Worm (Caenorhabditis elegans): ENCODE results near the gene cdh-12.

The cdh-12 gene

ce11 chrIII:1205421-1205820, 53.6 kb downstream of the cdh-12 start:
- TF ChIP-seq hlh-1 (tag; optimal IDR thresholded peaks at IDR 0.05): no peak
- no peak for TF ChIP-seq ham-2 (GFP tag; optimal IDR thresholded peaks at IDR 0.05)
- no peak for TF ChIP-seq unc-120 (tag; optimal IDR thresholded peaks at IDR 0.05; ENCODE audit: poor library complexity, severe bottlenecking)

- TF ChIP-seq ces-1 (GFP tag; optimal IDR thresholded peaks at IDR 0.05): no peak
- TF ChIP-seq lsy-2 (tag; optimal IDR thresholded peaks at IDR 0.05): no peak
- TF ChIP-seq ceh-83 (GFP tag; optimal IDR thresholded peaks at IDR 0.05): no peak
- no peak for TF ChIP-seq nhr-28 (tag; optimal IDR thresholded peaks at IDR 0.05)
- TF ChIP-seq ztf-11 (tag; optimal IDR thresholded peaks at IDR 0.05): no peak
- TF ChIP-seq hlh-1 (tag; optimal IDR thresholded peaks at IDR 0.05): no peak
- TF ChIP-seq lin-32 (GFP tag; optimal IDR thresholded peaks at IDR 0.05): no peak
Observed at ce11 chrIII:1206331-1206730, 54.5 kb downstream of the cdh-12 start.

ce11 chrIII:1207027-1207426, 55.2 kb downstream of the cdh-12 start:
- no peak for TF ChIP-seq ceh-43 (GFP tag; optimal IDR thresholded peaks at IDR 0.05)
- TF ChIP-seq snpc-4 (tag; optimal IDR thresholded peaks at IDR 0.05): no peak
- TF ChIP-seq elt-1 (tag; optimal IDR thresholded peaks at IDR 0.05; ENCODE audit: borderline replicate concordance, insufficient read depth): no peak
- no peak for TF ChIP-seq tbx-8 (GFP tag; optimal IDR thresholded peaks at IDR 0.05)
- no peak for TF ChIP-seq nhr-12 (tag; optimal IDR thresholded peaks at IDR 0.05)
- no peak for TF ChIP-seq sptf-1 (tag; optimal IDR thresholded peaks at IDR 0.05)
- TF ChIP-seq mep-1 (tag; optimal IDR thresholded peaks at IDR 0.05): no peak

- TF ChIP-seq zip-8 (tag; optimal IDR thresholded peaks at IDR 0.05): no peak
- no peak for TF ChIP-seq blmp-1 (tag; optimal IDR thresholded peaks at IDR 0.05)
- TF ChIP-seq ces-1 (GFP tag; optimal IDR thresholded peaks at IDR 0.05): peak; percentile 40
- no peak for TF ChIP-seq ham-2 (GFP tag; optimal IDR thresholded peaks at IDR 0.05)
- no peak for TF ChIP-seq cnd-1 (tag; optimal IDR thresholded peaks at IDR 0.05)
- TF ChIP-seq nhr-28 (tag; optimal IDR thresholded peaks at IDR 0.05): no peak
- no peak for TF ChIP-seq mls-2 (tag; optimal IDR thresholded peaks at IDR 0.05)
- TF ChIP-seq bed-3 (GFP tag; optimal IDR thresholded peaks at IDR 0.05): no peak
- TF ChIP-seq ceh-83 (GFP tag; optimal IDR thresholded peaks at IDR 0.05): peak; percentile 56
Observed at ce11 chrIII:1207852-1208251, 56.0 kb downstream of the cdh-12 start, which contains the start of gene orc-3. Gene orc-3 (plus strand): TSS chrIII:1208133.

ce11 chrIII:1210638-1211037, 58.8 kb downstream of the cdh-12 start:
- TF ChIP-seq elt-3 (tag; optimal IDR thresholded peaks at IDR 0.05) (no peak), drap-1 (GFP tag; optimal IDR thresholded peaks at IDR 0.05) (no peak), ham-2 (GFP tag; optimal IDR thresholded peaks at IDR 0.05) (no peak)

ce11 chrIII:1214121-1214673, 62.4 kb downstream of the cdh-12 start:
- TF ChIP-seq nhr-2 (tag; optimal IDR thresholded peaks at IDR 0.05) (no peak), zip-8 (tag; optimal IDR thresholded peaks at IDR 0.05) (no peak), hlh-1 (tag; optimal IDR thresholded peaks at IDR 0.05) (no peak), M03D4.4 (tag; optimal IDR thresholded peaks at IDR 0.05) (no peak), unc-39 (tag; optimal IDR thresholded peaks at IDR 0.05) (no peak), tbx-8 (GFP tag; optimal IDR thresholded peaks at IDR 0.05) (no peak), lin-32 (GFP tag; optimal IDR thresholded peaks at IDR 0.05) (no peak), mls-2 (tag; optimal IDR thresholded peaks at IDR 0.05) (no peak), nhr-76 (tag; optimal IDR thresholded peaks at IDR 0.05) (no peak), ces-1 (GFP tag; optimal IDR thresholded peaks at IDR 0.05) (no peak), elt-1 (tag; optimal IDR thresholded peaks at IDR 0.05; ENCODE audit: borderline replicate concordance, insufficient read depth) (no peak), ham-2 (GFP tag; optimal IDR thresholded peaks at IDR 0.05) (no peak), blmp-1 (tag; optimal IDR thresholded peaks at IDR 0.05) (no peak), sem-2 (GFP tag; optimal IDR thresholded peaks at IDR 0.05) (no peak), ztf-11 (tag; optimal IDR thresholded peaks at IDR 0.05) (no peak), lsy-2 (tag; optimal IDR thresholded peaks at IDR 0.05) (no peak), snpc-4 (tag; optimal IDR thresholded peaks at IDR 0.05) (no peak), unc-120 (tag; optimal IDR thresholded peaks at IDR 0.05; ENCODE audit: poor library complexity, severe bottlenecking) (no peak), ceh-43 (GFP tag; optimal IDR thresholded peaks at IDR 0.05) (no peak), nhr-28 (tag; optimal IDR thresholded peaks at IDR 0.05) (no peak)
